Worm (Caenorhabditis elegans) whole organism, L4/young adult: ENCODE results near the gene B0035.22.

Experiments
- W03F9.2 ChIP-seq: fragments of 150-350 bp; optimal IDR thresholded peaks from 2 replicates; lab custom pipeline; 2014; ENCODE audit warnings: missing biosample characterization, missing genetic modification characterization
- dao-5 ChIP-seq: sonication (generic microtip); optimal IDR thresholded peaks from 2 replicates; lab custom pipeline; 2016; ENCODE audit warnings: missing genotype, missing genetic modification characterization, moderate library complexity, missing compliant biosample characterization
- him-1 ChIP-seq: sonication (generic microtip); optimal IDR thresholded peaks from 2 replicates; lab custom pipeline; 2016; ENCODE audit warnings: missing genotype, missing genetic modification reagents, missing genetic modification characterization, missing compliant biosample characterization

- TF ChIP-seq W03F9.2 (tag; lab: Kevin White, UChicago) (no peak), dao-5 (tag; lab: Kevin White, UChicago) (no peak), him-1 (tag; lab: Kevin White, UChicago) (no peak)
These were observed 17.8 kb downstream of the B0035.22 start, which contains the start of gene sart-3 for ce11 chrIV:11332751-11333150.
